Worm (Caenorhabditis elegans): Measurements from ENCODE around the gene tsp-17.

DNA sequence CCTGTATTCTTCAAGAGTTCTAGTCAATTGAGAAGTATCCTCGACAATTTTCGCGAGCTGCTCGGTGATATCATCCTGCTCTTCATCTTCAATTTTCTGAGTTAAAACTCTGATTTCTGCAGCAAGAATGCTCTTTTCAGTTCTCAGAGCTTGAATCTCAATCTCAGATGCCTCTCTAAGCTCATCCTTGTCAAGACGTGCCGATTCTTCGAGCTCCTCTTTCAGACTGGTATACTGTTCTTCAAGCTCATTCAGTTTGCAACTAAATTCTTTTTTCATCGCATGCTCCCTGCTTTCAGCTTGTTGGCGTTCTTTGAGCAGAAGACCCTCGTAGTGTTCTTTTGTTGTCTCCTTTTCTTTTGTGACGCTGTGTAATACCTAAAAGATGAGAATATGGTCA, 5.5 kb downstream of the tsp-17 start:
- TF ChIP-seq snpc-4 (tag; optimal IDR thresholded peaks at IDR 0.05) = no peak
- no peak for TF ChIP-seq mdl-1 (tag; optimal IDR thresholded peaks at IDR 0.05)
- no peak for TF ChIP-seq nhr-12 (tag; optimal IDR thresholded peaks at IDR 0.05)
- no peak for TF ChIP-seq unc-39 (tag; optimal IDR thresholded peaks at IDR 0.05)
- no peak for TF ChIP-seq lsy-2 (tag; optimal IDR thresholded peaks at IDR 0.05)
- TF ChIP-seq aly-2 (tag; optimal IDR thresholded peaks at IDR 0.05) = no peak
- no peak for TF ChIP-seq C34F6.9 (tag; optimal IDR thresholded peaks at IDR 0.05)
- no peak for TF ChIP-seq ztf-4 (tag; optimal IDR thresholded peaks at IDR 0.05)
- no peak for TF ChIP-seq unc-55 (GFP tag; optimal IDR thresholded peaks at IDR 0.05)
- no peak for TF ChIP-seq fos-1 (tag; optimal IDR thresholded peaks at IDR 0.05)
- no peak for TF ChIP-seq ZK546.5 (tag; optimal IDR thresholded peaks at IDR 0.05)
- no peak for TF ChIP-seq lin-39 (tag; optimal IDR thresholded peaks at IDR 0.05)
